Worm (Caenorhabditis elegans): ENCODE data around the gene gln-1.

- no peak for TF ChIP-seq nhr-25 (tag; optimal IDR thresholded peaks at IDR 0.05)
- TF ChIP-seq pha-4 (tag; optimal IDR thresholded peaks at IDR 0.05), result no peak
- TF ChIP-seq fos-1 (tag; optimal IDR thresholded peaks at IDR 0.05), result peak; percentile 78
- no peak for TF ChIP-seq ZK546.5 (tag; optimal IDR thresholded peaks at IDR 0.05)
- no peak for TF ChIP-seq nhr-28 (tag; optimal IDR thresholded peaks at IDR 0.05)
Measured at ce11 chrX:6088718-6089117, 30.7 kb downstream of the gln-1 start.

All from whole organism, L3 larva.